Fruit fly (Drosophila melanogaster) whole organism, wandering third instar larva: ENCODE data around the gene CG17376.
A peak's percentile ranks its signal among the peaks of the same experiment; 100 is the strongest.

Source experiments
- Dfd ChIP-seq: fragments of >200 bp; optimal IDR thresholded peaks from 2 replicates; lab custom pipeline; 2017; ENCODE audit warnings: missing biosample characterization, missing genetic modification characterization
- br ChIP-seq: fragments of 200-800 bp; sonication (Bioruptor generic); optimal IDR thresholded peaks from 2 replicates; lab custom pipeline; 2016; ENCODE audit warnings: missing biosample characterization, missing genetic modification characterization
- fru ChIP-seq: fragments of 200-800 bp; sonication (Bioruptor generic); optimal IDR thresholded peaks from 3 replicates; lab custom pipeline; 2016; ENCODE audit warnings: missing biosample characterization, mild to moderate bottlenecking, missing genetic modification characterization
- h ChIP-seq: fragments of 200-800 bp; sonication (Bioruptor generic); optimal IDR thresholded peaks from 3 replicates; lab custom pipeline; 2016; ENCODE audit warnings: missing biosample characterization, mild to moderate bottlenecking, missing genetic modification characterization
- lola ChIP-seq: fragments of >200 bp; optimal IDR thresholded peaks from 2 replicates; lab custom pipeline; 2017; ENCODE audit warnings: missing biosample characterization, missing genetic modification characterization
- pan ChIP-seq: fragments of >200 bp; optimal IDR thresholded peaks from 2 replicates; lab custom pipeline; 2017
- usp ChIP-seq: fragments of >200 bp; optimal IDR thresholded peaks from 2 replicates; lab custom pipeline; 2017; ENCODE audit warnings: missing biosample characterization, missing genetic modification characterization

DNA sequence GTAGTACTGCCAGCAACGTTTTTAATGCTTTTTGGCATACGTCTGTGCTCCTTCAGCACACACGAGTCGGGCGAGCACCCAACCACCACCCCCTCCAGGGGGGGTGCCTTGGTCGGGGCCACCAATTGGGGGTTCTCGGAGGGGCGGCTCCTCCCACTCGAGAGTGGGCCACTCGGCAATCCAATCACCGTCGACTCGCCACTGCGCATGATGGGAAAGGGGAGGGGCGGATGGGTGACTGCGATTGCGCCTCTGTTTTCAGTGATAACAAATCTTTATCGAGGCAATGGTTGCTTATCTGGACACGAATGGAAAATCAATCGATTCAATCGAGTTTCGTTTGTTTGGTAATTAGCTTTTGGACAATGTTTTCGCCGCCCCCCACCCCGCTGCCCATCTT, 16.8 kb upstream of the CG17376 start:
- TF ChIP-seq fru (GFP tag; lab: Kevin White, UChicago): no peak
- TF ChIP-seq Dfd (GFP tag; lab: Kevin White, UChicago): peak; percentile 98
- no peak for TF ChIP-seq lola (GFP tag; lab: Kevin White, UChicago)
- TF ChIP-seq usp (GFP tag; lab: Kevin White, UChicago): no peak
- TF ChIP-seq h (GFP tag; lab: Kevin White, UChicago): no peak
- no peak for TF ChIP-seq br (GFP tag; lab: Kevin White, UChicago)
- TF ChIP-seq pan (lab: Kevin White, UChicago): no peak
